Fruit fly (Drosophila melanogaster) whole organism, prepupa: ENCODE measurements around the gene Alp13.

Source experiments
- CG16779 ChIP-seq: fragments of 200-800 bp; sonication (Bioruptor generic); optimal IDR thresholded peaks from 3 replicates; lab custom pipeline; 2017; ENCODE audit warnings: missing biosample characterization, mild to moderate bottlenecking, missing genetic modification characterization
- CG32006 ChIP-seq: fragments of 200-800 bp; sonication (Bioruptor generic); optimal IDR thresholded peaks from 3 replicates; lab custom pipeline; 2017; ENCODE audit warnings: missing biosample characterization, mild to moderate bottlenecking, missing genetic modification characterization
- CG6276 ChIP-seq: fragments of 200-800 bp; sonication (Bioruptor generic); optimal IDR thresholded peaks from 2 replicates; lab custom pipeline; 2017; ENCODE audit warnings: missing biosample characterization, mild to moderate bottlenecking, missing genetic modification characterization
- Ets96B ChIP-seq: fragments of 200-800 bp; optimal IDR thresholded peaks from 2 replicates; lab custom pipeline; 2019; ENCODE audit warnings: missing biosample characterization, mild to moderate bottlenecking, missing genetic modification characterization, moderate library complexity
- Hr4 ChIP-seq: fragments of 200-800 bp; sonication (Bioruptor generic); optimal IDR thresholded peaks from 3 replicates; lab custom pipeline; 2016; ENCODE audit warnings: missing biosample characterization, missing genetic modification characterization

- no peak for TF ChIP-seq CG16779 (tag; lab: Kevin White, UChicago)
- TF ChIP-seq Hr4 = no peak
- no peak for TF ChIP-seq CG6276 (GFP tag; lab: Kevin White, UChicago)
- no peak for TF ChIP-seq Ets96B (tag; lab: Kevin White, UChicago)
- no peak for TF ChIP-seq CG32006 (GFP tag; lab: Kevin White, UChicago)
These were observed 15.2 kb downstream of the Alp13 start, which contains the start of gene Npc2c for dm6 chr3R:10059952-10060351.
